Fruit fly (Drosophila melanogaster) whole organism, embryonic: ENCODE data around the gene dsd.

ENCODE experiments used
- Antp ChIP-seq: fragments of 200-800 bp; sonication (Bioruptor generic); optimal IDR thresholded peaks from 3 replicates; lab custom pipeline; 2016; ENCODE audit warnings: missing biosample characterization, missing genetic modification characterization
- CG10431 ChIP-seq: fragments of 200-800 bp; sonication (Bioruptor generic); optimal IDR thresholded peaks from 3 replicates; lab custom pipeline; 2018; ENCODE audit warnings: missing biosample characterization, mild to moderate bottlenecking, missing genetic modification characterization
- CG11085 ChIP-seq: fragments of 200-800 bp; sonication (Bioruptor generic); IDR thresholded peaks from 2 replicates; pipeline ENCODE4 v1.3.6; 2022; ENCODE audit warnings: missing biosample characterization, missing genetic modification characterization
- CG12391 ChIP-seq: fragments of 200-800 bp; sonication (Bioruptor generic); optimal IDR thresholded peaks from 3 replicates; lab custom pipeline; 2018; ENCODE audit warnings: missing biosample characterization, mild to moderate bottlenecking, missing genetic modification characterization, moderate library complexity
- CG12942 ChIP-seq: fragments of 200-800 bp; sonication (Bioruptor generic); optimal IDR thresholded peaks from 3 replicates; lab custom pipeline; 2016; ENCODE audit warnings: missing biosample characterization, missing genetic modification characterization
- CG13296 ChIP-seq: fragments of 200-800 bp; sonication (Bioruptor generic); optimal IDR thresholded peaks from 3 replicates; lab custom pipeline; 2018; ENCODE audit warnings: missing biosample characterization, mild to moderate bottlenecking, missing genetic modification characterization
- CG15011 ChIP-seq: fragments of 200-800 bp; sonication (Bioruptor generic); optimal IDR thresholded peaks from 3 replicates; lab custom pipeline; 2018; ENCODE audit warnings: missing biosample characterization, mild to moderate bottlenecking, missing genetic modification characterization
- CG15269 ChIP-seq: fragments of 200-800 bp; sonication (Bioruptor generic); optimal IDR thresholded peaks from 2 replicates; lab custom pipeline; 2018; ENCODE audit warnings: missing biosample characterization, mild to moderate bottlenecking, missing genetic modification characterization, moderate library complexity
- CG1529 ChIP-seq: fragments of 200-800 bp; sonication (Bioruptor generic); optimal IDR thresholded peaks from 3 replicates; lab custom pipeline; 2018; ENCODE audit warnings: missing biosample characterization, missing genetic modification characterization
- CG15696 ChIP-seq: fragments of 200-800 bp; sonication (Bioruptor generic); optimal IDR thresholded peaks from 2 replicates; lab custom pipeline; 2019; ENCODE audit warnings: missing biosample characterization, mild to moderate bottlenecking, missing genetic modification characterization, moderate library complexity
- CG1602 ChIP-seq: fragments of 200-800 bp; sonication (Bioruptor generic); optimal IDR thresholded peaks from 3 replicates; lab custom pipeline; 2016; ENCODE audit warnings: missing biosample characterization, missing genetic modification characterization
- CG16813 ChIP-seq: fragments of 200-800 bp; sonication (Bioruptor generic); IDR thresholded peaks from 3 replicates; pipeline ENCODE4 v1.3.6; 2022; ENCODE audit warnings: missing biosample characterization, missing genetic modification characterization; ENCODE audit not compliant: partially characterized antibody
- CG18011 ChIP-seq: fragments of 200-800 bp; sonication (Bioruptor generic); optimal IDR thresholded peaks from 2 replicates; lab custom pipeline; 2017; ENCODE audit warnings: missing biosample characterization, missing genetic modification characterization, mild to moderate bottlenecking, moderate library complexity, missing genotype
- CG2120 ChIP-seq: fragments of 200-800 bp; sonication (Bioruptor generic); optimal IDR thresholded peaks from 3 replicates; lab custom pipeline; 2016; ENCODE audit warnings: missing biosample characterization, missing genetic modification characterization
- CG4424 ChIP-seq: fragments of 200-800 bp; sonication (Bioruptor generic); optimal IDR thresholded peaks from 3 replicates; lab custom pipeline; 2016; ENCODE audit warnings: missing biosample characterization, missing genetic modification characterization
- CG7839 ChIP-seq: fragments of 200-800 bp; sonication (Bioruptor generic); optimal IDR thresholded peaks from 3 replicates; lab custom pipeline; 2018; ENCODE audit warnings: missing biosample characterization, mild to moderate bottlenecking, missing genetic modification characterization, moderate library complexity
- CG8281 ChIP-seq: fragments of 200-800 bp; sonication (Bioruptor generic); optimal IDR thresholded peaks from 2 replicates; lab custom pipeline; 2018; ENCODE audit warnings: missing biosample characterization, mild to moderate bottlenecking, missing genetic modification characterization, moderate library complexity
- CG9932 ChIP-seq: fragments of 200-800 bp; sonication (Bioruptor generic); IDR thresholded peaks from 2 replicates; pipeline ENCODE4 v1.3.6; 2022; ENCODE audit warnings: missing biosample characterization, missing genetic modification characterization
- CTCF ChIP-seq: fragments of 200-800 bp; sonication (Bioruptor generic); optimal IDR thresholded peaks from 2 replicates; lab custom pipeline; 2017; ENCODE audit warnings: missing biosample characterization, mild to moderate bottlenecking, missing genetic modification characterization, moderate library complexity
- D ChIP-seq, 2 experiments: fragments of 200-800 bp in 1 of 2; fragments of >200 bp in 1 of 2; sonication (Bioruptor generic) in 1 of 2; optimal IDR thresholded peaks; 2 replicates in 1 of 2; 3 replicates in 1 of 2; lab custom pipeline; 2017; ENCODE audit warnings: mild to moderate bottlenecking in 1 of 2, missing biosample characterization in 1 of 2, missing genetic modification characterization in 1 of 2, missing genetic modification reagents in 1 of 2
- Doc3 ChIP-seq: fragments of 200-800 bp; sonication (Bioruptor generic); IDR thresholded peaks from 3 replicates; pipeline ENCODE4 v1.3.6; 2022; ENCODE audit warnings: missing biosample characterization, missing genetic modification characterization; ENCODE audit not compliant: partially characterized antibody
- Lim3 ChIP-seq: fragments of 200-800 bp; sonication (Bioruptor generic); IDR thresholded peaks from 2 replicates; pipeline ENCODE4 v1.3.6; 2022; ENCODE audit warnings: missing biosample characterization, missing genetic modification characterization
- MTF-1 ChIP-seq: fragments of 200-800 bp; sonication (Bioruptor generic); optimal IDR thresholded peaks from 2 replicates; lab custom pipeline; 2018; ENCODE audit warnings: missing biosample characterization, mild to moderate bottlenecking, missing genetic modification characterization, borderline replicate concordance
- az2 ChIP-seq: fragments of 200-800 bp; sonication (Bioruptor generic); optimal IDR thresholded peaks from 3 replicates; lab custom pipeline; 2016; ENCODE audit warnings: missing biosample characterization, missing genetic modification characterization
- ci ChIP-seq: fragments of 200-800 bp; sonication (Bioruptor generic); IDR thresholded peaks from 3 replicates; pipeline ENCODE4 v1.3.6; 2022; ENCODE audit warnings: missing biosample characterization, missing genetic modification characterization
- crc ChIP-seq: fragments of 200-800 bp; sonication (Bioruptor generic); optimal IDR thresholded peaks from 2 replicates; lab custom pipeline; 2016; ENCODE audit warnings: missing biosample characterization, missing genetic modification characterization
- dysf ChIP-seq: fragments of 200-800 bp; sonication (Bioruptor generic); IDR thresholded peaks from 3 replicates; pipeline ENCODE4 v1.3.6; 2022; ENCODE audit warnings: missing biosample characterization, missing genetic modification characterization
- ftz-f1 ChIP-seq: fragments of 200-800 bp; sonication (Bioruptor generic); optimal IDR thresholded peaks from 2 replicates; lab custom pipeline; 2016; ENCODE audit warnings: missing biosample characterization, missing genetic modification characterization
- gem ChIP-seq: fragments of 200-800 bp; sonication (Bioruptor generic); optimal IDR thresholded peaks from 2 replicates; lab custom pipeline; 2019; ENCODE audit warnings: missing biosample characterization, mild to moderate bottlenecking, missing genetic modification characterization, moderate library complexity
- grau ChIP-seq: fragments of 200-800 bp; optimal IDR thresholded peaks from 3 replicates; lab custom pipeline; 2019; ENCODE audit warnings: missing biosample characterization, mild to moderate bottlenecking, missing genetic modification characterization, moderate library complexity
- gsb ChIP-seq: fragments of 200-800 bp; sonication (Bioruptor generic); IDR thresholded peaks from 2 replicates; pipeline ENCODE4 v1.3.6; 2022; ENCODE audit warnings: missing biosample characterization, missing genetic modification characterization
- ind ChIP-seq: fragments of 200-800 bp; sonication (Bioruptor generic); optimal IDR thresholded peaks from 3 replicates; lab custom pipeline; 2016; ENCODE audit warnings: missing biosample characterization, missing genetic modification characterization
- lab ChIP-seq: fragments of 200-800 bp; sonication (Bioruptor generic); optimal IDR thresholded peaks from 3 replicates; lab custom pipeline; 2017; ENCODE audit warnings: missing biosample characterization, missing genetic modification characterization, mild to moderate bottlenecking, moderate library complexity, missing genetic modification reagents
- lmd ChIP-seq: fragments of 200-800 bp; sonication (Bioruptor generic); IDR thresholded peaks from 2 replicates; pipeline ENCODE4 v1.3.6; 2022; ENCODE audit warnings: missing biosample characterization, missing genetic modification characterization
- onecut ChIP-seq: fragments of 200-800 bp; sonication (Bioruptor generic); IDR thresholded peaks from 2 replicates; pipeline ENCODE4 v1.3.6; 2022; ENCODE audit warnings: missing biosample characterization, missing genetic modification characterization
- pan ChIP-seq, 4 experiments: fragments of >200 bp in 3 of 4; fragments of 200-800 bp in 1 of 4; sonication (Bioruptor generic) in 1 of 4; optimal IDR thresholded peaks in 3 of 4; IDR thresholded peaks in 1 of 4; 2 replicates each; pipeline versions ENCODE4 v1.3.6 to Lab custom; 2017 to 2022; ENCODE audit warnings: missing biosample characterization in 2 of 4, missing genetic modification characterization in 2 of 4, mixed read lengths in 1 of 4
- repo ChIP-seq: fragments of 200-800 bp; sonication (Bioruptor generic); optimal IDR thresholded peaks from 2 replicates; lab custom pipeline; 2016; ENCODE audit warnings: missing biosample characterization, missing genetic modification characterization
- row ChIP-seq: fragments of 200-800 bp; sonication (Bioruptor generic); IDR thresholded peaks from 3 replicates; pipeline ENCODE4 v1.3.6; 2022; ENCODE audit warnings: missing biosample characterization, missing genetic modification characterization
- sens ChIP-seq: fragments of 200-800 bp; sonication (Bioruptor generic); peaks from one replicate; lab custom pipeline; 2016; ENCODE audit warnings: missing biosample characterization, missing genetic modification characterization
- shn ChIP-seq: fragments of 200-800 bp; sonication (Bioruptor generic); optimal IDR thresholded peaks from 3 replicates; lab custom pipeline; 2016; ENCODE audit warnings: missing biosample characterization, missing genetic modification characterization
- slp2 ChIP-seq: fragments of 200-800 bp; sonication (Bioruptor generic); optimal IDR thresholded peaks from 2 replicates; lab custom pipeline; 2016; ENCODE audit warnings: missing biosample characterization, missing genetic modification characterization
- unc-4 ChIP-seq: fragments of 200-800 bp; sonication (Bioruptor generic); IDR thresholded peaks from 2 replicates; pipeline ENCODE4 v1.3.6; 2022; ENCODE audit warnings: missing biosample characterization, missing genetic modification characterization; ENCODE audit not compliant: partially characterized antibody

Gene dsd

dm6 chr3R:27609118-27610042 lies 2.2 kb upstream of the dsd start (continued):
- TF ChIP-seq shn (GFP tag; lab: Kevin White, UChicago) (no peak), CG16813 (GFP tag; lab: Robert Waterston, UW) (no peak), onecut (GFP tag; lab: Robert Waterston, UW) (peak; percentile 64), CG10431 (no peak), Antp (GFP tag; lab: Kevin White, UChicago) (peak; percentile 9), az2 (GFP tag; lab: Kevin White, UChicago) (no peak), lmd (GFP tag; lab: Robert Waterston, UW) (peak; percentile 18; the same call in 1 of the 2 replicates), CG9932 (no peak), CG15269 (peak; percentile 12), ind (GFP tag; lab: Kevin White, UChicago) (no peak), CG18011 (GFP tag; lab: Kevin White, UChicago) (no peak), slp2 (no peak), ci (GFP tag; lab: Robert Waterston, UW) (peak; percentile 56; the same call in 2 of the 3 replicates), ftz-f1 (GFP tag; lab: Kevin White, UChicago) (peak; percentile 58), CG2120 (peak; percentile 19), repo (GFP tag; lab: Kevin White, UChicago) (no peak), gsb (no peak), dysf (0 out of 3 replicates have a peak, but pooled peaks have one; percentile 19), D (optimal IDR thresholded peaks at IDR 0.05; lab: Kevin White, UChicago) (no peak), D (GFP tag; optimal IDR thresholded peaks at IDR 0.05; lab: Kevin White, UChicago) (no peak), CG1602 (GFP tag; lab: Kevin White, UChicago) (no peak), row (GFP tag; lab: Robert Waterston, UW) (peak; percentile 42; the same call in 2 of the 3 replicates), CG12391 (peak; percentile 5), Doc3 (no peak), CG11085 (GFP tag; lab: Robert Waterston, UW) (no peak), CG7839 (tag; lab: Kevin White, UChicago) (peak; percentile 4)

DNA sequence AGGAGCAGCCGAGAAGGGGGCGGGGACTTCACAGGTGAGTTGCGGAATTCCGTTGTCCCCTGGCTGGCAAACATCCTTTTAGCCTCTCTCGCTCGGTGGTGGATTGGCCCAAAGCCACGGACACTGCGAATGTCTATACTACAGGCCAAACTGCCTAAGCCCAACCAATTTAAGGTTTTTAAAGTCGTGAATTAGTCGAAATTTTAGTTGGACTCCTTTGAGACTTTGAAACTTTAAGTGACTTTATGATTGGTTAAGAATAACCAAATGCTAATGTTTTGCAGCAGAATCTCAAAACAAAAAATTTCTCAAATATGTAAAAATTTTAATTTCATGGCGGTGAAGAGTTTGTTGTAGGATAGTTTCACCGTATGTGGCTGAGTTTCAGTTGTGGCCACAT lies 1.3 kb upstream of the dsd start:
- TF ChIP-seq CG8281 (no peak), grau (tag; lab: Kevin White, UChicago) (peak; percentile 68), crc (no peak), pan (optimal IDR thresholded peaks at IDR 0.05; lab: Kevin White, UChicago) (no peak), pan (GFP tag; optimal IDR thresholded peaks at IDR 0.05 in 1 of 2, IDR thresholded peaks at IDR 0.05 in 1 of 2) (no peak), CG15269 (no peak), ci (GFP tag; lab: Robert Waterston, UW) (no peak), lab (peak; percentile 3), unc-4 (GFP tag; lab: Robert Waterston, UW) (no peak), gem (peak; percentile 22), row (GFP tag; lab: Robert Waterston, UW) (peak; percentile 39), CG12942 (no peak), CG4424 (no peak), CG7839 (tag; lab: Kevin White, UChicago) (peak; percentile 16), sens (GFP tag; lab: Kevin White, UChicago) (peak; percentile 50), CG1529 (GFP tag; lab: Kevin White, UChicago) (no peak), CG1602 (GFP tag; lab: Kevin White, UChicago) (no peak), CTCF (no peak), Lim3 (GFP tag; lab: Robert Waterston, UW) (no peak), CG13296 (GFP tag; lab: Kevin White, UChicago) (no peak), CG15696 (no peak), MTF-1 (GFP tag; lab: Kevin White, UChicago) (no peak), CG15011 (GFP tag; lab: Kevin White, UChicago) (no peak)
